Worm (Caenorhabditis elegans) whole organism, late embryonic: Measurements from ENCODE around the gene C01F1.5.

Experiments used
- C08G9.2 ChIP-seq: sonication (generic microtip); optimal IDR thresholded peaks from 2 replicates; lab custom pipeline; 2016; ENCODE audit warnings: mild to moderate bottlenecking, missing genetic modification characterization, moderate library complexity, missing compliant biosample characterization
- C38D4.7 ChIP-seq: fragments of 200-800 bp; sonication (Bioruptor generic); optimal IDR thresholded peaks from 2 replicates; lab custom pipeline; 2018; ENCODE audit warnings: mild to moderate bottlenecking, missing genetic modification characterization, moderate library complexity, missing compliant biosample characterization
- K02D7.2 ChIP-seq: sonication (generic microtip); optimal IDR thresholded peaks from 2 replicates; lab custom pipeline; 2017; ENCODE audit warnings: mild to moderate bottlenecking, missing genetic modification characterization, missing compliant biosample characterization
- K09A11.1 ChIP-seq: sonication (generic microtip); optimal IDR thresholded peaks from 2 replicates; lab custom pipeline; 2017; ENCODE audit warnings: antibody characterized with exemption, mild to moderate bottlenecking, missing genetic modification characterization, missing compliant biosample characterization; ENCODE audit not compliant: insufficient read depth
- T23F11.4 ChIP-seq: fragments of 200-800 bp; sonication (Bioruptor generic); optimal IDR thresholded peaks from 2 replicates; lab custom pipeline; 2018; ENCODE audit warnings: mild to moderate bottlenecking, missing genetic modification characterization, missing compliant biosample characterization
- Y22D7AL.16 ChIP-seq: sonication (generic microtip); optimal IDR thresholded peaks from 2 replicates; lab custom pipeline; 2016; ENCODE audit warnings: missing genetic modification characterization, missing compliant biosample characterization
- ahr-1 ChIP-seq: sonication (generic microtip); optimal IDR thresholded peaks from 2 replicates; lab custom pipeline; 2016; ENCODE audit warnings: missing genetic modification characterization, missing compliant biosample characterization
- ama-1 ChIP-seq: fragments of 150-350 bp; optimal IDR thresholded peaks from 2 replicates; lab custom pipeline; 2014
- ceh-14 ChIP-seq: sonication (generic microtip); optimal IDR thresholded peaks from 2 replicates; lab custom pipeline; 2016; ENCODE audit warnings: missing genotype, missing genetic modification characterization, missing compliant biosample characterization
- ceh-18 ChIP-seq: sonication (generic microtip); optimal IDR thresholded peaks from 2 replicates; lab custom pipeline; 2016; ENCODE audit warnings: missing genetic modification characterization, missing compliant biosample characterization
- ceh-19 ChIP-seq: fragments of 200-800 bp; sonication (Bioruptor generic); optimal IDR thresholded peaks from 2 replicates; lab custom pipeline; 2018; ENCODE audit warnings: mild to moderate bottlenecking, missing genetic modification characterization, missing compliant biosample characterization
- ceh-24 ChIP-seq: sonication (generic microtip); optimal IDR thresholded peaks from 2 replicates; lab custom pipeline; 2016; ENCODE audit warnings: mild to moderate bottlenecking, missing genetic modification characterization, missing compliant biosample characterization
- ceh-30 ChIP-seq: fragments of 150-350 bp; optimal IDR thresholded peaks from 2 replicates; lab custom pipeline; 2014; ENCODE audit warnings: missing biosample characterization, missing genetic modification characterization
- ceh-31 ChIP-seq: sonication (generic microtip); optimal IDR thresholded peaks from 2 replicates; lab custom pipeline; 2016; ENCODE audit warnings: missing genetic modification characterization, missing compliant biosample characterization
- ceh-34 ChIP-seq: sonication (generic microtip); optimal IDR thresholded peaks from 2 replicates; lab custom pipeline; 2016; ENCODE audit warnings: mild to moderate bottlenecking, missing genetic modification characterization, missing compliant biosample characterization
- ceh-48 ChIP-seq: sonication (generic microtip); optimal IDR thresholded peaks from 2 replicates; lab custom pipeline; 2016; ENCODE audit warnings: missing genetic modification characterization, inconsistent platforms, missing compliant biosample characterization
- ceh-6 ChIP-seq: fragments of 200-800 bp; sonication (Bioruptor generic); optimal IDR thresholded peaks from 2 replicates; lab custom pipeline; 2018; ENCODE audit warnings: mild to moderate bottlenecking, missing genetic modification characterization, missing compliant biosample characterization
- che-1 ChIP-seq: sonication (generic microtip); optimal IDR thresholded peaks from 2 replicates; lab custom pipeline; 2016; ENCODE audit warnings: mild to moderate bottlenecking, missing genetic modification characterization, missing compliant biosample characterization
- dve-1 ChIP-seq: sonication (generic microtip); optimal IDR thresholded peaks from 2 replicates; lab custom pipeline; 2017; ENCODE audit warnings: antibody characterized with exemption, mild to moderate bottlenecking, missing genetic modification characterization, missing compliant biosample characterization
- elt-2 ChIP-seq: sonication (generic microtip); optimal IDR thresholded peaks from 2 replicates; lab custom pipeline; 2016; ENCODE audit warnings: missing genetic modification reagents, missing genetic modification characterization, missing compliant biosample characterization
- elt-4 ChIP-seq: sonication (generic microtip); optimal IDR thresholded peaks from 2 replicates; lab custom pipeline; 2016; ENCODE audit warnings: missing genetic modification characterization, missing compliant biosample characterization
- ets-4 ChIP-seq: sonication (generic microtip); optimal IDR thresholded peaks from 2 replicates; lab custom pipeline; 2016; ENCODE audit warnings: missing genetic modification characterization, missing compliant biosample characterization
- fax-1 ChIP-seq: sonication (generic microtip); optimal IDR thresholded peaks from 2 replicates; lab custom pipeline; 2016; ENCODE audit warnings: missing genotype, missing genetic modification characterization, missing compliant biosample characterization
- fkh-6 ChIP-seq: sonication (generic microtip); optimal IDR thresholded peaks from 2 replicates; lab custom pipeline; 2016; ENCODE audit warnings: missing genetic modification characterization, missing compliant biosample characterization
- gmeb-2 ChIP-seq: sonication (generic microtip); optimal IDR thresholded peaks from 2 replicates; lab custom pipeline; 2016; ENCODE audit warnings: missing genetic modification characterization, inconsistent platforms, missing compliant biosample characterization
- hlh-13 ChIP-seq: fragments of 200-800 bp; sonication (Bioruptor generic); optimal IDR thresholded peaks from 2 replicates; lab custom pipeline; 2018; ENCODE audit warnings: mild to moderate bottlenecking, missing genetic modification characterization, missing compliant biosample characterization
- hlh-15 ChIP-seq: sonication (generic microtip); optimal IDR thresholded peaks from 2 replicates; lab custom pipeline; 2016; ENCODE audit warnings: missing genetic modification characterization, missing compliant biosample characterization
- hlh-6 ChIP-seq: sonication (generic microtip); optimal IDR thresholded peaks from 2 replicates; lab custom pipeline; 2016; ENCODE audit warnings: missing genotype, missing genetic modification characterization, missing compliant biosample characterization
- lim-6 ChIP-seq: sonication (generic microtip); optimal IDR thresholded peaks from 2 replicates; lab custom pipeline; 2016; ENCODE audit warnings: missing genetic modification characterization, missing compliant biosample characterization
- lin-11 ChIP-seq: fragments of 200-800 bp; sonication (Bioruptor generic); optimal IDR thresholded peaks from 2 replicates; lab custom pipeline; 2018; ENCODE audit warnings: mild to moderate bottlenecking, missing genetic modification characterization, missing compliant biosample characterization
- madf-2 ChIP-seq: sonication (generic microtip); optimal IDR thresholded peaks from 2 replicates; lab custom pipeline; 2017; ENCODE audit warnings: missing genetic modification characterization, missing compliant biosample characterization
- nfya-1 ChIP-seq: sonication (generic microtip); optimal IDR thresholded peaks from 2 replicates; lab custom pipeline; 2017; ENCODE audit warnings: missing genetic modification characterization, mild to moderate bottlenecking, missing compliant biosample characterization, antibody characterized with exemption, moderate library complexity
- nhr-232 ChIP-seq: sonication (generic microtip); optimal IDR thresholded peaks from 2 replicates; lab custom pipeline; 2016; ENCODE audit warnings: missing genetic modification characterization, missing compliant biosample characterization
- npax-4 ChIP-seq: sonication (generic microtip); optimal IDR thresholded peaks from 2 replicates; lab custom pipeline; 2016; ENCODE audit warnings: missing genetic modification characterization, missing compliant biosample characterization
- odd-2 ChIP-seq: sonication (generic microtip); optimal IDR thresholded peaks from 2 replicates; lab custom pipeline; 2017; ENCODE audit warnings: antibody characterized with exemption, mild to moderate bottlenecking, missing genetic modification characterization, missing compliant biosample characterization
- pag-3 ChIP-seq: sonication (generic microtip); optimal IDR thresholded peaks from 2 replicates; lab custom pipeline; 2016; ENCODE audit warnings: missing compliant biosample characterization, missing genetic modification characterization, borderline replicate concordance
- pat-9 ChIP-seq: fragments of 200-800 bp; sonication (Bioruptor generic); optimal IDR thresholded peaks from 2 replicates; lab custom pipeline; 2018; ENCODE audit warnings: mild to moderate bottlenecking, missing genetic modification characterization, moderate library complexity, missing compliant biosample characterization
- pax-1 ChIP-seq: fragments of 150-350 bp; optimal IDR thresholded peaks from 2 replicates; lab custom pipeline; 2014; ENCODE audit warnings: missing biosample characterization, missing genetic modification characterization
- pqm-1 ChIP-seq: sonication (generic microtip); optimal IDR thresholded peaks from 2 replicates; lab custom pipeline; 2016; ENCODE audit warnings: missing genetic modification characterization, missing compliant biosample characterization
- pros-1 ChIP-seq: fragments of 150-350 bp; optimal IDR thresholded peaks from 2 replicates; lab custom pipeline; 2014; ENCODE audit warnings: missing biosample characterization, missing genetic modification reagents, missing genetic modification characterization
- ref-2 ChIP-seq: sonication (generic microtip); optimal IDR thresholded peaks from 2 replicates; lab custom pipeline; 2016; ENCODE audit warnings: missing genetic modification characterization, missing compliant biosample characterization
- sdc-2 ChIP-seq: sonication (generic microtip); optimal IDR thresholded peaks from 2 replicates; lab custom pipeline; 2016; ENCODE audit warnings: missing genotype, missing genetic modification characterization, missing compliant biosample characterization
- syd-9 ChIP-seq: sonication (generic microtip); optimal IDR thresholded peaks from 2 replicates; lab custom pipeline; 2016; ENCODE audit warnings: mild to moderate bottlenecking, missing genetic modification characterization, moderate library complexity, missing compliant biosample characterization
- tbx-2 ChIP-seq: sonication (generic microtip); optimal IDR thresholded peaks from 2 replicates; lab custom pipeline; 2016; ENCODE audit warnings: missing genetic modification characterization, missing compliant biosample characterization
- tbx-7 ChIP-seq: sonication (generic microtip); optimal IDR thresholded peaks from 2 replicates; lab custom pipeline; 2016; ENCODE audit warnings: missing genotype, missing genetic modification characterization, missing compliant biosample characterization
- ttx-3 ChIP-seq: sonication (generic microtip); optimal IDR thresholded peaks from 2 replicates; lab custom pipeline; 2016; ENCODE audit warnings: missing genetic modification reagents, missing genetic modification characterization, missing compliant biosample characterization
- unc-42 ChIP-seq: sonication (generic microtip); optimal IDR thresholded peaks from 2 replicates; lab custom pipeline; 2016; ENCODE audit warnings: missing genotype, missing genetic modification characterization, missing compliant biosample characterization
- unc-55 ChIP-seq: sonication (generic microtip); optimal IDR thresholded peaks from 2 replicates; lab custom pipeline; 2017; ENCODE audit warnings: missing biosample characterization, missing genetic modification reagents, missing genetic modification characterization
- unc-86 ChIP-seq: sonication (generic microtip); optimal IDR thresholded peaks from 2 replicates; lab custom pipeline; 2016; ENCODE audit warnings: missing genetic modification characterization, missing compliant biosample characterization
- ztf-16 ChIP-seq: sonication (generic microtip); optimal IDR thresholded peaks from 2 replicates; lab custom pipeline; 2017; ENCODE audit warnings: missing genetic modification characterization, missing compliant biosample characterization

C01F1.5 gene

ce11 chrII:4237701-4238214 lies 43.9 kb downstream of the C01F1.5 start, which contains the start of the genes fbxc-44 and C16A11.2 (continued):
- TF ChIP-seq tbx-7 (tag; lab: Kevin White, UChicago) (peak; percentile 28), madf-2 (tag; lab: Kevin White, UChicago) (peak; percentile 59), ceh-48 (tag; lab: Kevin White, UChicago) (peak; percentile 51), elt-2 (tag; lab: Kevin White, UChicago) (peak; percentile 100), ahr-1 (tag; lab: Kevin White, UChicago) (peak; percentile 48), ceh-19 (GFP tag; lab: Kevin White, UChicago) (peak; percentile 63), che-1 (tag; lab: Kevin White, UChicago) (peak; percentile 77), pax-1 (tag; lab: Kevin White, UChicago) (no peak), ref-2 (no peak), tbx-2 (tag; lab: Kevin White, UChicago) (peak; percentile 79), Y22D7AL.16 (tag; lab: Kevin White, UChicago) (peak; percentile 57), ama-1 (no peak), elt-4 (tag; lab: Kevin White, UChicago) (no peak), unc-55 (GFP tag; lab: Kevin White, UChicago) (no peak), ceh-18 (tag; lab: Kevin White, UChicago) (peak; percentile 5), ttx-3 (tag; lab: Kevin White, UChicago) (peak; percentile 83), ceh-34 (tag; lab: Kevin White, UChicago) (peak; percentile 66), fax-1 (peak; percentile 71), K02D7.2 (tag; lab: Kevin White, UChicago) (peak; percentile 56), ceh-6 (peak; percentile 53), hlh-6 (no peak), pqm-1 (tag; lab: Kevin White, UChicago) (no peak), ceh-14 (tag; lab: Kevin White, UChicago) (peak; percentile 75), lim-6 (peak; percentile 17), pros-1 (tag; lab: Kevin White, UChicago) (no peak), C38D4.7 (GFP tag; lab: Kevin White, UChicago) (peak; percentile 57), pag-3 (tag; lab: Kevin White, UChicago) (no peak), ets-4 (tag; lab: Kevin White, UChicago) (no peak), gmeb-2 (tag; lab: Kevin White, UChicago) (peak; percentile 76), hlh-15 (tag; lab: Kevin White, UChicago) (peak; percentile 35), dve-1 (no peak), pat-9 (peak; percentile 54), lin-11 (tag; lab: Kevin White, UChicago) (peak; percentile 54), C08G9.2 (tag; lab: Kevin White, UChicago) (peak; percentile 35), ceh-24 (peak; percentile 37), npax-4 (tag; lab: Kevin White, UChicago) (peak; percentile 37), syd-9 (tag; lab: Kevin White, UChicago) (peak; percentile 54), unc-42 (peak; percentile 38), ceh-30 (tag; lab: Kevin White, UChicago) (no peak), odd-2 (tag; lab: Kevin White, UChicago) (peak; percentile 69), nhr-232 (peak; percentile 52), hlh-13 (no peak), fkh-6 (tag; lab: Kevin White, UChicago) (peak; percentile 60), unc-86 (tag; lab: Kevin White, UChicago) (peak; percentile 41)
- TF ChIP-seq, all 69 proteins: peak for 47

ce11 chrII:4235959-4236358 lies 45.7 kb downstream of the C01F1.5 start, which contains the start of gene fbxc-43:
fbxc-43 (minus strand) TSS chrII:4235996.
- no peak for TF ChIP-seq pat-9
- no peak for TF ChIP-seq sdc-2
- TF ChIP-seq npax-4 (tag; lab: Kevin White, UChicago), result no peak
- TF ChIP-seq K09A11.1 (tag; lab: Kevin White, UChicago), result no peak
- no peak for TF ChIP-seq madf-2 (tag; lab: Kevin White, UChicago)
- no peak for TF ChIP-seq elt-2 (tag; lab: Kevin White, UChicago)
- TF ChIP-seq ttx-3 (tag; lab: Kevin White, UChicago), result no peak
- TF ChIP-seq ceh-31 (tag; lab: Kevin White, UChicago), result no peak
- no peak for TF ChIP-seq nfya-1 (tag; lab: Kevin White, UChicago)
- TF ChIP-seq pax-1 (tag; lab: Kevin White, UChicago), result no peak
- TF ChIP-seq T23F11.4 (GFP tag; lab: Kevin White, UChicago), result no peak
- TF ChIP-seq syd-9 (tag; lab: Kevin White, UChicago), result no peak
- TF ChIP-seq ztf-16, result no peak
- no peak for TF ChIP-seq ama-1
- TF ChIP-seq, all 69 proteins: peak for 0
